Worm (Caenorhabditis elegans): ENCODE data around the gene acr-18.
A peak's percentile ranks its signal among the peaks of the same experiment; 100 is the strongest.

acr-18 gene

DNA sequence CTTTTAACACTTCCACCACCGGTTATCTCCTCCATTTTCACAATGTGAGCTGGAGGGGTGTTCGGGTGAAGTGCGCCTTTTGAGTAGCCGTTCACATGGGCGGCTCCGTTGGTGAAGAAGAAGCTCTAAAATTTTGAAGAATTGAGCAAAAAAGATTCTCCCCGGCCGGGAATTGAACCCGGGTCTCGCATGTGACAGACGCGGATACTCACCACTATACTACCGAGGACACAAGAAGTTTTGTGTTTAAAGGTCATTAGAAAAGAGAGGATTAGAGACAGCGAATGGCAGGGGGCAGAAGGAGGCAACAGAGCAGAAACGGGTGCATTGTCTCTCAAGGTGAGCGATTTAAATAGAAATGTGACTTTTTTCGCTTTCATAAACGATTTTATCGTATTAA lies 7.3 kb downstream of the acr-18 start (continued):
- TF ChIP-seq duxl-1 (tag; optimal IDR thresholded peaks at IDR 0.05; ENCODE audit: poor library complexity) = peak; percentile 63
- TF ChIP-seq nhr-102 (tag; optimal IDR thresholded peaks at IDR 0.05) = peak; percentile 54
- TF ChIP-seq unc-62 (GFP tag; optimal IDR thresholded peaks at IDR 0.05 in 1 of 2) = no peak
- TF ChIP-seq unc-62 (tag; optimal IDR thresholded peaks at IDR 0.05) = no peak
- TF ChIP-seq lin-29 (GFP tag; IDR thresholded peaks at IDR 0.05) = peak; percentile 60; the same call in 1 of the 2 replicates
- no peak for TF ChIP-seq zfp-3 (GFP tag; conservative IDR thresholded peaks at IDR 0.05)
- peak; percentile 71; the same call in 1 of the 2 replicates for TF ChIP-seq nhr-41 (GFP tag; IDR thresholded peaks at IDR 0.05)
- TF ChIP-seq zip-2 (tag; optimal IDR thresholded peaks at IDR 0.05) = no peak
- TF ChIP-seq sdz-12 (GFP tag; optimal IDR thresholded peaks at IDR 0.05) = peak; percentile 73
- TF ChIP-seq nhr-6 (tag; optimal IDR thresholded peaks at IDR 0.05) = peak; percentile 25
- no peak for TF ChIP-seq daf-19 (GFP tag; conservative IDR thresholded peaks at IDR 0.05)
- TF ChIP-seq hlh-11 (tag; optimal IDR thresholded peaks at IDR 0.05) = peak; percentile 43
- TF ChIP-seq F10B5.3 (tag; optimal IDR thresholded peaks at IDR 0.05) = no peak
- TF ChIP-seq ceh-20 (GFP tag; IDR thresholded peaks at IDR 0.05) = no peak
- TF ChIP-seq F49E8.2 (tag; optimal IDR thresholded peaks at IDR 0.05; ENCODE audit: borderline replicate concordance) = peak; percentile 2
- peak; percentile 95 for TF ChIP-seq egl-43 (GFP tag; IDR thresholded peaks at IDR 0.05)
- TF ChIP-seq ZK546.5 (tag; optimal IDR thresholded peaks at IDR 0.05) = no peak
- peak; percentile 52 for TF ChIP-seq mes-2 (tag; optimal IDR thresholded peaks at IDR 0.05; ENCODE audit: poor library complexity, severe bottlenecking)
- no peak for TF ChIP-seq nhr-25 (tag; optimal IDR thresholded peaks at IDR 0.05; ENCODE audit: borderline replicate concordance, insufficient read depth)
- peak; percentile 60; the same call in 1 of the 2 replicates for TF ChIP-seq T26A8.4 (GFP tag; IDR thresholded peaks at IDR 0.05)
- 0 out of 2 replicates have a peak, but pooled peaks have one; percentile 33 for TF ChIP-seq set-16 (GFP tag; IDR thresholded peaks at IDR 0.05)
- no peak for TF ChIP-seq ztf-11 (tag; optimal IDR thresholded peaks at IDR 0.05)
- TF ChIP-seq Y105C5A.15 (GFP tag; IDR thresholded peaks at IDR 0.05) = peak; percentile 63; the same call in 1 of the 2 replicates
- TF ChIP-seq cey-2 (tag; optimal IDR thresholded peaks at IDR 0.05; ENCODE audit: borderline replicate concordance, insufficient read depth) = no peak
- peak; percentile 87 for TF ChIP-seq F26F4.8 (GFP tag; conservative IDR thresholded peaks at IDR 0.05)
- TF ChIP-seq nhr-48 (tag; optimal IDR thresholded peaks at IDR 0.05) = peak; percentile 25
- peak; percentile 90 for TF ChIP-seq pha-4 (GFP tag; IDR thresholded peaks at IDR 0.05)
- no peak for TF ChIP-seq pha-4 (tag; optimal IDR thresholded peaks at IDR 0.05)
- TF ChIP-seq zip-11 (GFP tag; IDR thresholded peaks at IDR 0.05) = peak; percentile 41; the same call in 1 of the 2 replicates
- no peak for TF ChIP-seq fos-1 (tag; optimal IDR thresholded peaks at IDR 0.05)
- peak; percentile 73 for TF ChIP-seq arid-1 (GFP tag; conservative IDR thresholded peaks at IDR 0.05)

DNA sequence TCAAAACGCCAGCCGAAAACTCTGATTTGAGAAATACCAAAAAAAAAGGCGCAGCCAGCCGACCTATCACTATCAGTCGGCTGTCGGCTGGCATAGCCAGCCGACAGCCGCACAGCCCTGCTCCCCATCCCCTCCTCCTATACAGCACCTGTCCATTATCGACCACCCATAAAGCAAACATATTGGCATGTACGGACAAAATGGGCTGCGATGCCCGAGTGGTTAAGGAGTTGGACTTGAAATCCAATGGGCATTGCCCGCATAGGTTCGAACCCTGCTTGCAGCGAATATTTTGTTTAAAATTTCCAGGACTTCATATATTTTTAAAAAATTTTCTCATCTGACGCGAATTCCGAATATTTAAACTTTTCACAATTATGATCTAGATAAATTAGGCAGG lies 8.5 kb downstream of the acr-18 start:
- TF ChIP-seq set-16 (GFP tag; IDR thresholded peaks at IDR 0.05) (0 out of 2 replicates have a peak, but pooled peaks have one; percentile 10), ztf-7 (tag; optimal IDR thresholded peaks at IDR 0.05) (no peak), fos-1 (tag; optimal IDR thresholded peaks at IDR 0.05) (no peak), egl-43 (GFP tag; IDR thresholded peaks at IDR 0.05) (0 out of 2 replicates have a peak, but pooled peaks have one; percentile 14)

DNA sequence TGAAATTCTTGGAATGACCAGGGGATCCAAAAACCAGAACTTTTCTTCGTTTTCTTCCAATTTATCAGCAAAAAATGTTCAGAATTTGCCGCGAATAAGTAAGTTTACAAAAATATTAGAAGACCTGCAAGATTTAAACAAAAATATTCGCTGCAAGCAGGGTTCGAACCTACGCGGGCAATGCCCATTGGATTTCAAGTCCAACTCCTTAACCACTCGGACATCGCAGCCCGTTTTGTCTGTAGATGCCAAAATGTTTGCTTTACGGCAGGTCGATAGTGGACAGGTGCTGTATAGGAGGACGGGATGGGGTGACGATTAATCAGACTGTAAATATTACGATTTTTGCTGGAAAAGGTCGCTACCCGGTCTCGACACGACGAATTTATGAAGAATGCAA lies 11.2 kb downstream of the acr-18 start:
- TF ChIP-seq fkh-10 (GFP tag; optimal IDR thresholded peaks at IDR 0.05) = no peak
- TF ChIP-seq cey-2 (tag; optimal IDR thresholded peaks at IDR 0.05; ENCODE audit: borderline replicate concordance, insufficient read depth) = no peak
- peak; percentile 28 for TF ChIP-seq nhr-111 (GFP tag; optimal IDR thresholded peaks at IDR 0.05)
- TF ChIP-seq T26A8.4 (GFP tag; IDR thresholded peaks at IDR 0.05) = peak; percentile 41
- TF ChIP-seq daf-16 (GFP tag; optimal IDR thresholded peaks at IDR 0.05) = peak in 1 of 2 experiments; percentile 41
- TF ChIP-seq daf-16 (tag; optimal IDR thresholded peaks at IDR 0.05) = no peak
- TF ChIP-seq spr-3 (GFP tag; optimal IDR thresholded peaks at IDR 0.05) = peak; percentile 13
- no peak for TF ChIP-seq mep-1 (tag; optimal IDR thresholded peaks at IDR 0.05)
- no peak for TF ChIP-seq aha-1 (tag)
- peak; percentile 2 for TF ChIP-seq nhr-48 (tag; optimal IDR thresholded peaks at IDR 0.05)
- TF ChIP-seq Y105C5A.15 (GFP tag; IDR thresholded peaks at IDR 0.05) = 0 out of 2 replicates have a peak, but pooled peaks have one; percentile 49
- no peak for TF ChIP-seq T20F7.1 (GFP tag; optimal IDR thresholded peaks at IDR 0.05)
- TF ChIP-seq zfp-2 (tag; optimal IDR thresholded peaks at IDR 0.05) = no peak
- TF ChIP-seq zip-11 (GFP tag; IDR thresholded peaks at IDR 0.05) = no peak
- no peak for TF ChIP-seq ama-1 (optimal IDR thresholded peaks at IDR 0.05)
- TF ChIP-seq tra-1 (GFP tag; IDR thresholded peaks at IDR 0.05) = peak; percentile 56; the same call in 1 of the 2 replicates
- TF ChIP-seq ztf-7 (tag; optimal IDR thresholded peaks at IDR 0.05) = no peak
- TF ChIP-seq daf-8 (GFP tag; IDR thresholded peaks at IDR 0.05) = no peak
- peak; percentile 66 for TF ChIP-seq sdz-12 (GFP tag; optimal IDR thresholded peaks at IDR 0.05)
- peak; percentile 45; the same call in 1 of the 2 replicates for TF ChIP-seq F44E2.7 (GFP tag; IDR thresholded peaks at IDR 0.05)
- TF ChIP-seq hlh-11 (tag; optimal IDR thresholded peaks at IDR 0.05) = no peak
- peak; percentile 20; the same call in 1 of the 2 replicates for TF ChIP-seq saeg-2 (GFP tag; IDR thresholded peaks at IDR 0.05)
- no peak for TF ChIP-seq zag-1 (tag; optimal IDR thresholded peaks at IDR 0.05)
- no peak for TF ChIP-seq rbr-2 (tag; optimal IDR thresholded peaks at IDR 0.05)

All from whole organism, L4 larva.